Fruit fly (Drosophila melanogaster) whole organism, larva: ENCODE results near the gene Jon99Fii.
A peak's percentile ranks its signal among the peaks of the same experiment; 100 is the strongest.

Experiments
- noc ChIP-seq: fragments of 200-800 bp; sonication (Bioruptor generic); optimal IDR thresholded peaks from 3 replicates; lab custom pipeline; 2019; ENCODE audit warnings: missing biosample characterization, mild to moderate bottlenecking, missing genetic modification characterization, moderate library complexity

Jon99Fii gene

dm6 chr3R:30487828-30488227 is at the start of gene Jon99Fii:
Jon99Fii (minus strand) TSS chr3R:30487928.
- TF ChIP-seq noc, result no peak

dm6 chr3R:30536919-30537318 is 49.2 kb upstream of the Jon99Fii start:
- peak; percentile 27 for TF ChIP-seq noc

- TF ChIP-seq noc, result no peak
These were observed 48.7 kb upstream of the Jon99Fii start for dm6 chr3R:30536432-30536831.

DNA sequence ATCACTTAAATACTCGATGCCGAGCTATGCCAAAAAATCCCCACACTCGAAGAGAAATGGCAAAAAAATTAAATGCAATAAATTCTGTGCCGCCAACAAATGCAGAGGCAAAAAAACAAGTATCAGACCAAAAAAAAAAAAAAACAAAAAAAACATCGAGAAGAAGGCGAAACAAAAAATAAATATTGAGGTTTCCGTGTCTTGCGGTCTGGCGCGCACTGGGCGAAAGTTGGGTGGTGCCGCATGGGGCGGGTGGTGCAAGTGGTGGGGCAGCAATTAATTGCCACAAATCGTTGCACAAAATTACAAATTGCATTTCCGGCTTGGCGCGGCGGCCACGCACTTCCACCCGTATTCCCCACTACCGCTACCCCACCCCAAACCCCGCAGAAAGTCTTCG is 46.7 kb upstream of the Jon99Fii start:
- no peak for TF ChIP-seq noc

DNA sequence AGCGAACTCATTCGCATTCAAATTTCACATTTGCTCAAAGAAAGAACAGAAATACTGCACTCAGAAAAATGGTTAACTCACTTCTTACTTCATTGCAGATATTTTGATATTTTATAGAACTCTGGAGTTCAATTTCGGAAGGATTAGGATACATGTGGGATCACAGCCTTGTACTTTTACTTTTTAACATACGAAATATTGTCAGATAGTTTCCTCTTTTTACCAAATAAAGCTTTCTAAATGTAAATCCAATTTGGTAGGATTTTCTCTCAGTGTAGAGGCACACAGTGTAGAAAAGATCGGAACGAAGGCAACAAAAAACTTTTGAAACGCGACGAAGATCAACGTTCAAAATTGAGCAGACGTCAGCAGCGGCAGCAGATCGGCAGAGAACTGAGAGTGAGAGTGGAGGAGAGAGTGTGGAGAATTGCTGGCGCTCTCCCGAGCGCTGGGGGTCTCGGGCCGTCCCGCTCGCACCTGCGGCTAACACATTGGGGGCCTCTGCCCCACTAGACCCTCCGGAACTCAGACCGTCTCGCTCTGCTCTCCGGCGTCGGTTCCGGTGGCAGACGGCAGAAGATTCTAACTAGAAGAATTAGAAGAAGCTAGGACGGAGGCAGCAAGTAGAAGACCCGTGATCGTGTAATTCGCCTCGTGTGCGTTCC is 44.4 kb upstream of the Jon99Fii start, which contains the start of gene tmod:
Gene tmod, plus strand, starts transcription at position 619 of the 665 bp plus-strand sequence.
- TF ChIP-seq noc, result no peak

dm6 chr3R:30531129-30531708 is 43.5 kb upstream of the Jon99Fii start:
- TF ChIP-seq noc, result no peak

- TF ChIP-seq noc, result no peak
These were observed 41.8 kb upstream of the Jon99Fii start for dm6 chr3R:30529570-30529969.

dm6 chr3R:30528692-30529305 is 41.1 kb upstream of the Jon99Fii start:
- no peak for TF ChIP-seq noc

DNA sequence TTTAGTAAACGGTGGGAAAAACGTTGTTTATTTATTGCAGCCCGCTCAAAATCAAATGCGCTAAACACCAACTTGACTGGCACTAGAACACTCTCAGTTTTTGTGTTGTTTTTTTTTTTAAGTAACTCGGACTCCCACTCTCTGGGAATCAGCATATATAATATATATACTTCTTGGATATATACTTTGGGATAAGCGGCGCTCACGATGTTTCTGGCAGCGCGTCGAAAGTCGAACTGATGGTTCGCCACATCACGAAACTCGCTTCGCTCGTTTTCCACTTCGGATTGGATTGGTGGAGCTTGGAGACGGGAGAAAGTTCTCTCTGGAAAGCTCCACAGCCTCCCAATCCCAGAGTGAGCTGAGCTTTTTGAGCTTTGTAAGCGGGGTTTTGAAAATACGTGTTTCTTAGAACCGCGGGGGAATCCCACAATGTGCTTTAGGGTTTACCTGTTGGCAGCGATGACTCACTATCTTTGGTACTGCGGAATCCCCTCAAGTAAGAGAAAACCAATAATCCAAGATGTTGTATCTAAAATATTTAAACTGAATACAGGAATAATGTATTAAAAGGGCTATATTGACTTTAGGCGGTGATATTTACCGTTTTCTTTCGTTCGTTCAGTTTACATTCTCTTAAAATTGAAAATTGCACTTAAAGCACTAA is 39.2 kb upstream of the Jon99Fii start, which contains the start of gene jdp:
Gene jdp, minus strand, starts transcription at position 239 of the 667 bp plus-strand sequence.
- TF ChIP-seq noc, result no peak

- TF ChIP-seq noc, result no peak
These were observed 37.9 kb upstream of the Jon99Fii start for dm6 chr3R:30525629-30526028.

- TF ChIP-seq noc, result no peak
These were observed 30.6 kb upstream of the Jon99Fii start for dm6 chr3R:30518274-30518873.

dm6 chr3R:30514255-30514827 is 26.6 kb upstream of the Jon99Fii start, which contains the start of the genes CG31524 and CG9698:
CG31524 (minus strand) TSS chr3R:30514355.
CG9698 (plus strand) TSS chr3R:30514777.
- no peak for TF ChIP-seq noc

DNA sequence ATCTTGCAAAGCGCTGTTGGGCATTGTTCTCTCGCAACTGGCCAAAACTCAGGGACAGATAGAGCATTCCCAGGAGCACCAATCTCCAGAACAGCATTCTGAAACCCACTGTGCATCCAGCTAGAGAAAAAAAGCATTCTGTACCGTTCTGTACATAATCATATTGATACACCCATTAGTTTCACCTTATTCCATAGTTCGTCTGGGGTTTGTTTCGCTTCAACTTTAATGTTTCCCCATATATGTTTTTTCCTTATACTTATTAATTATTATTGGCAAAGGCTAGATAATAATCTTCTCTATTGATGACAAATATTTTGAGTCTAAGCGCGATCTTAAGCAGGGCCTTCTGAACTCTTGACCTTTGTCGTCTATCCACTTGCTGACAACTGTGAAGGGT is 24.4 kb upstream of the Jon99Fii start, which contains the start of gene PH4alphaNE2:
Gene PH4alphaNE2, minus strand, starts transcription at position 101 of the 400 bp plus-strand sequence.
- no peak for TF ChIP-seq noc

DNA sequence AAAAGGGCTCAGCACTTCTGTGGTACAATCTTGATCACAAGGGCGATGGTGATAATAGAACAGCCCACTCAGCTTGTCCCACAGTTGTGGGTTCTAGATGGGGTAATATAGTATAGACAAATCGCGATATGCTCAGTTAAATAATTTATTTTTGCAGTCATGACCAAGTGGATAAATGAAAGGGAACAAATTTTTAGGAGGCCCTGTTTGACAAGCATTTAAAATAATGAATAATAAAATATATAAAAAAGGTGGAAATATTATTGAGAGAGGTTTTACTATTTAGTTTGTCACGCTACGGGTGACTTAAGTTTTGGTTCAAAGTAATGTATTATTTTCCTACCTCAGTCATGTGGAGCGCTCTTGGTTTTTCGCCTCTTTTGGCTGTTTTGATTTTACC is 20.0 kb upstream of the Jon99Fii start, which contains the start of gene CG34041:
Gene CG34041, plus strand, starts transcription at position 301 of the 400 bp plus-strand sequence.
- TF ChIP-seq noc, result no peak

DNA sequence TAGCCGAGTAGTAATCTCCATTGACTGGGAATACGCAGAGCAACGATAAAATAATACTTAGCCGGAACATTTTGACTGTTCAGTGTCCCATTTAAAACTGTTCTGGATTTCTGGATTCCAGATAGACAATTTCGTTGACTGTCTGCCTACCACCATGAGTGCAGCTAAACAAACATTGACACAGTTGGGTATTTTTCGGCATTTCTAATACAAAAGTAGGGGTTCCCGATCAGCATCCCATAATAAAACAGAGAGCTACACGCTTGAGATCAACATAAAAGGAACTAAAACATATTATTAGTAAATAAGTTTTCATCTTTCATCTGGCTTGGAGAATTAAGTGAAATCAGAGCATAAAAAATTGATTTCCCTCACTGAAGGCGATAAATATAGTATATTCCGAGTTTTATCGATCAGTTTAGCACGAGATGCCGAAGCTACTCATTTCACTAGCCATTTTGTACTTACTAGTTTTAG is 17.9 kb upstream of the Jon99Fii start, which contains the start of the genes PH4alphaSG1 and CG15539:
Gene PH4alphaSG1, minus strand, starts transcription at position 101 of the 477 bp plus-strand sequence.
Gene CG15539, plus strand, starts transcription at position 427 of the 477 bp plus-strand sequence.
- TF ChIP-seq noc, result no peak

- TF ChIP-seq noc, result no peak
These were observed 15.7 kb upstream of the Jon99Fii start, which contains the start of gene CG31371 for dm6 chr3R:30503406-30503805. CG31371 (minus strand) TSS chr3R:30503506.
